Worm (Caenorhabditis elegans): ENCODE results near the gene vit-3.

DNA sequence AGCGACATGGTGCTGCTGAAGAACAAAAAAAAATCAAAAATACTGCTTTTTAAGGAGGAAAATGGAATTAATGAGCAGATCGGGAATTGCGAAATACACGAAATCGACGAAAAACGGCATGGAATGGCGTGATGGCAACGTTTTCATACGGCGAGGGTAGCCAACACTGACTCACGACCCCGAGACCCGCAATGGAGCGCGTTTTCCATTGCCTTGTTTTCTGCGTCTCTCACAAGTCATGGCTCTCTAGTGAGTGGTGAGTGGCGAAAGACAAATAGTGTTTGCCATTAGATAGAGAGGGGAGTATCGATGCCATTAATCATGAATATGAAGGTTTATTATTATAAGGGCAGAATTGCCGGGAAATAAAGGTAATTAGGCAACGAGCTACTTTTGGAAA is 33.4 kb upstream of the vit-3 start, which contains the start of gene C18B2.4:
- TF ChIP-seq hmbx-1 (tag; optimal IDR thresholded peaks at IDR 0.05) (no peak), sea-1 (GFP tag; conservative IDR thresholded peaks at IDR 0.05) (no peak), ama-1 (optimal IDR thresholded peaks at IDR 0.05) (no peak), ceh-13 (GFP tag; optimal IDR thresholded peaks at IDR 0.05) (no peak), ceh-36 (tag; optimal IDR thresholded peaks at IDR 0.05) (no peak), scrt-1 (GFP tag; IDR thresholded peaks at IDR 0.05) (no peak), B0310.2 (tag; optimal IDR thresholded peaks at IDR 0.05) (no peak), tbx-11 (GFP tag; IDR thresholded peaks at IDR 0.05) (no peak), hmg-4 (GFP tag; optimal IDR thresholded peaks at IDR 0.05) (peak; percentile 39)

All from whole organism, early embryonic.